Fruit fly (Drosophila melanogaster) whole organism, pupa: Measurements from ENCODE around the gene nAChRalpha6.

ENCODE experiments used
- CG10348 ChIP-seq: fragments of 200-800 bp; sonication (Bioruptor generic); IDR thresholded peaks from 2 replicates; pipeline ENCODE4 v1.3.6; 2022; ENCODE audit warnings: missing biosample characterization, missing genetic modification characterization
- CG12605 ChIP-seq: fragments of 200-800 bp; sonication (Bioruptor generic); IDR thresholded peaks from 2 replicates; pipeline ENCODE4 v1.3.6; 2022; ENCODE audit warnings: missing biosample characterization, missing genetic modification characterization
- CG13204 ChIP-seq: fragments of 200-800 bp; sonication (Bioruptor generic); optimal IDR thresholded peaks from 2 replicates; lab custom pipeline; 2018; ENCODE audit warnings: missing biosample characterization, mild to moderate bottlenecking, missing genetic modification characterization, moderate library complexity
- CG14655 ChIP-seq: fragments of 200-800 bp; sonication (Bioruptor generic); optimal IDR thresholded peaks from 3 replicates; lab custom pipeline; 2017; ENCODE audit warnings: mild to moderate bottlenecking, missing biosample characterization, missing genetic modification reagents, missing genetic modification characterization
- CG17806 ChIP-seq: fragments of 200-800 bp; sonication (Bioruptor generic); optimal IDR thresholded peaks from 2 replicates; lab custom pipeline; 2018; ENCODE audit warnings: missing biosample characterization, mild to moderate bottlenecking, missing genetic modification characterization, moderate library complexity
- CG32121 ChIP-seq: fragments of 200-800 bp; sonication (Bioruptor generic); IDR thresholded peaks from 2 replicates; pipeline ENCODE4 v1.3.6; 2022; ENCODE audit warnings: missing biosample characterization, missing genetic modification characterization
- CG34367 ChIP-seq: fragments of 200-800 bp; sonication (Bioruptor generic); optimal IDR thresholded peaks from 2 replicates; lab custom pipeline; 2018; ENCODE audit warnings: missing biosample characterization, mild to moderate bottlenecking, missing genetic modification characterization
- CG8159 ChIP-seq: fragments of 200-800 bp; sonication (Bioruptor generic); optimal IDR thresholded peaks from 3 replicates; lab custom pipeline; 2018; ENCODE audit warnings: missing biosample characterization, mild to moderate bottlenecking, missing genetic modification characterization, moderate library complexity
- CG8301 ChIP-seq: fragments of 200-800 bp; sonication (Bioruptor generic); optimal IDR thresholded peaks from 2 replicates; lab custom pipeline; 2018; ENCODE audit warnings: missing biosample characterization, mild to moderate bottlenecking, missing genetic modification characterization
- D1 ChIP-seq: fragments of 200-800 bp; sonication (Bioruptor generic); optimal IDR thresholded peaks from 2 replicates; lab custom pipeline; 2018; ENCODE audit warnings: missing biosample characterization, mild to moderate bottlenecking, missing genetic modification characterization, moderate library complexity
- EcR ChIP-seq: fragments of 200-800 bp; sonication (Bioruptor generic); optimal IDR thresholded peaks from 3 replicates; lab custom pipeline; 2019; ENCODE audit warnings: missing biosample characterization, missing genetic modification characterization, mild to moderate bottlenecking, moderate library complexity, missing genetic modification reagents
- Pif1B ChIP-seq: fragments of 200-800 bp; sonication (Bioruptor generic); optimal IDR thresholded peaks from 3 replicates; lab custom pipeline; 2016; ENCODE audit warnings: missing biosample characterization, missing genetic modification characterization
- fd96Ca ChIP-seq: fragments of 200-800 bp; sonication (Bioruptor generic); IDR thresholded peaks from 3 replicates; pipeline ENCODE4 v1.3.6; 2022; ENCODE audit warnings: missing biosample characterization, missing genetic modification characterization
- gl ChIP-seq: fragments of 200-800 bp; sonication (Bioruptor generic); optimal IDR thresholded peaks from 2 replicates; lab custom pipeline; 2018; ENCODE audit warnings: missing biosample characterization, mild to moderate bottlenecking, missing genetic modification characterization

- TF ChIP-seq CG8159 (tag; lab: Kevin White, UChicago) (no peak), EcR (GFP tag; lab: Kevin White, UChicago) (no peak), fd96Ca (GFP tag; lab: Robert Waterston, UW) (no peak), CG34367 (tag; lab: Kevin White, UChicago) (no peak), gl (tag; lab: Kevin White, UChicago) (no peak), CG32121 (GFP tag; lab: Robert Waterston, UW) (no peak), CG13204 (GFP tag; lab: Kevin White, UChicago) (no peak), D1 (no peak), CG14655 (no peak), CG8301 (tag; lab: Kevin White, UChicago) (no peak), CG10348 (GFP tag; lab: Robert Waterston, UW) (no peak), Pif1B (GFP tag; lab: Kevin White, UChicago) (no peak), CG17806 (tag; lab: Kevin White, UChicago) (no peak), CG12605 (GFP tag; lab: Robert Waterston, UW) (no peak)
These were observed 26.7 kb upstream of the nAChRalpha6 start, which contains the start of the genes Etl1 and Srp54 for dm6 chr2L:9912570-9913260.
